Worm (Caenorhabditis elegans): Measurements from ENCODE around the gene syx-3.

syx-3 gene

DNA sequence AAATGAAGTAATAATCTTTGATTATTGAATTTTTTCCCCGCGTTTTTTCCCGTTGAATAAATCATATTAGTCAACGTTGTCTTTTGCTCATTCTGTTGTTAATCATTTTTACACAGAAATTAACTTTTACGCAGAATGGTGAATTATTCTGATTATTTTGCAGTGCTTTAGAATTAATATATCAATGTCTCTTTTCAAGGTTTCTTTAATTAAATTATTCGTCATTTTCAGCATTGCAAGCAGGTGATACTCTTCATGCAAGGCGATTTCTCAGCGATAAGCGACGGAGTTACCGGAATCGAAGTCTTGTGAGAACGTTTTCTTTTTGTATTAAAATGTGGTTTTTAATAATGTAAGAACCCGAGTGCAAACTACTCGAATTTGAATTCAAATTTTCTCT, 38.7 kb downstream of the syx-3 start:
- TF ChIP-seq B0035.1 (tag; optimal IDR thresholded peaks at IDR 0.05) (no peak), let-607 (tag; optimal IDR thresholded peaks at IDR 0.05) (no peak), ama-1 (optimal IDR thresholded peaks at IDR 0.05) (no peak), ama-1 (GFP tag; optimal IDR thresholded peaks at IDR 0.05) (no peak), repo-1 (tag; optimal IDR thresholded peaks at IDR 0.05) (no peak), Y67H2A.10 (GFP tag; conservative IDR thresholded peaks at IDR 0.05) (no peak), snpc-4 (GFP tag; optimal IDR thresholded peaks at IDR 0.05) (no peak), snpc-4 (tag; optimal IDR thresholded peaks at IDR 0.05) (no peak)

DNA sequence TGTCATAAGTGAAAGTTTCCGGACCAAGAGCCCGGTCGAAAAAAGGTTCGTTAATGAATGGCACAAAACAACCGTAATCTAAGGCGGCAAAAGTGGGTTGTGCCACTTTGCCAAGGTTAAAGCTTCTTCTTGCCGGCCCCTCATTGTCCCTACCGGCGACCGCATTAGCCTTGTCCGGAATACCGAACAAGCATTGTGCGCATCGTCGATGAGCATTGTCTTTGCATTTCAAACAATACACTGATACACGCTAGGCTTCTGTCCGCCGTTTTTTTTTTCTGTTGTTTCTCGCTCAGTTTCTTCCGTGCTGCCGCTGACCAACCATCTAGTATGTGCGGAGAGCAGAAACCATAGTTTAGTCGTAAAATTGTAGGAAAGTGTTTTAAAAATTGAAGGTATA, 48.4 kb downstream of the syx-3 start, which contains the start of gene C03F11.2:
Gene C03F11.2 (minus strand): TSS at position 101 of the 400 bp plus-strand sequence.
- TF ChIP-seq nhr-80 (tag; optimal IDR thresholded peaks at IDR 0.05) = peak; percentile 38
- no peak for TF ChIP-seq B0261.1 (tag; optimal IDR thresholded peaks at IDR 0.05)
- TF ChIP-seq snpc-1.3 (tag; optimal IDR thresholded peaks at IDR 0.05; ENCODE audit: insufficient read depth) = no peak
- no peak for TF ChIP-seq tbp1 (GFP tag; optimal IDR thresholded peaks at IDR 0.05)
- no peak for TF ChIP-seq F57C9.4 (tag; optimal IDR thresholded peaks at IDR 0.05)

DNA sequence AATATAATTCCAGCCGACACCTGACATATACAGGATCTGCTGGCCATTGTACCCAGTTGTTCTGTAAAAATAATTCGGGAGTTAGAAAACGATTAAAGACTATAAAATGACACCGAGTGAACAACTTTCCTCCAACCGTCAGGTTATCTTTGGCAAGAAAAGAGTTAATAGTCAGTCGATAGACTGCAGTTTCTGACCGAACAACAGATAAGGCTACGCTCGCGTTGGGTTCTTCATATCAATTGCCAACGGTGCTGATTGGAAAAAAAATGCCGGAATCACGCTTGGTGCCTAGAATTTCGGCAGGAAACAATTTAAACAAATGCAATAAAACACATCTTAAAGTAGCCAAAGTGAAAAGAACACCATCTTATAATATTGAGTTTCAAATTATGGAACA, 51.6 kb downstream of the syx-3 start, which contains the start of gene scav-1:
Gene scav-1 (minus strand): TSS at position 61 of the 400 bp plus-strand sequence.
- TF ChIP-seq F23B12.7 (tag; optimal IDR thresholded peaks at IDR 0.05; ENCODE audit: insufficient read depth) (peak; percentile 7), die-1 (tag; optimal IDR thresholded peaks at IDR 0.05) (no peak), let-607 (tag; optimal IDR thresholded peaks at IDR 0.05) (peak; percentile 57 to 85), dox-1 (GFP tag; IDR thresholded peaks at IDR 0.05) (peak; percentile 41; the same call in 1 of the 2 replicates), ets-4 (GFP tag; optimal IDR thresholded peaks at IDR 0.05) (peak; percentile 51), nhr-80 (tag; optimal IDR thresholded peaks at IDR 0.05) (peak; percentile 95), nfya-1 (tag; optimal IDR thresholded peaks at IDR 0.05; ENCODE audit: borderline replicate concordance, insufficient read depth) (no peak)
